Worm (Caenorhabditis elegans): ENCODE data around the gene B0286.1.

Gene B0286.1

ce11 chrII:4376295-4377172 lies 1.8 kb upstream of the B0286.1 start, which contains the start of gene ntl-2:
TSS of gene ntl-2 (minus strand) at chrII:4376465.
- TF ChIP-seq unc-62 (GFP tag; optimal IDR thresholded peaks at IDR 0.05), result no peak

ce11 chrII:4383306-4383705 lies 5.0 kb downstream of the B0286.1 start, which contains the start of gene fkh-6:
TSS of gene fkh-6 (minus strand) at chrII:4383406.
- no peak for TF ChIP-seq unc-62 (GFP tag; optimal IDR thresholded peaks at IDR 0.05)

ce11 chrII:4391072-4391471 lies 12.8 kb downstream of the B0286.1 start:
- no peak for TF ChIP-seq unc-62 (GFP tag; optimal IDR thresholded peaks at IDR 0.05)

DNA sequence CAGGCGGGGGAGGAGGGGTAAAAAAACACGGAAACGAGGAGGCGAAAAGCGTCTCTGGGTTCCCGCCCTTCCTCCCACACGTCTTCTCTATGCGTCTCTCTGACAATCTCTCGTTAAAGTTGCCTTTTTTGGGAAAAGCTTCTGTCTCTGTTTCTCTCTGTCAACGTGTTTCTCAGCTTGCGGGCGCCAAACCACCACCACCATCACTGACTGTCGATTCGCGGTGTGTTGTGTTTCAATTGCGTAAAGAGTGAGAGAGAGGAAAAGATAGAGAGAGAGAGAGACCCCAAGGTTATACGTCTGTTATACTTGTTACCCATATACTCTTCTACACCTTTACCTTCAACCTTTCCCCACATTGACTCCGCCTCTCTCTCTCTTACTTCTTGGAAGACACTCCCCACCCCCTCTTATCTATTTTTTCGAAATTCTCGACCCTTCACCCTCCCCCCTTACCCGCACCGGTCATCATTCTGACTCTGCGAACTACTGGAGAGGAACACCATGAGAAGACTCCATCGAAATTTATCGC lies 14.3 kb downstream of the B0286.1 start, which contains the start of gene mlt-7:
Gene mlt-7, plus strand, starts transcription at position 482 of the 532 bp plus-strand sequence.
- TF ChIP-seq unc-62 (GFP tag; optimal IDR thresholded peaks at IDR 0.05), result no peak

DNA sequence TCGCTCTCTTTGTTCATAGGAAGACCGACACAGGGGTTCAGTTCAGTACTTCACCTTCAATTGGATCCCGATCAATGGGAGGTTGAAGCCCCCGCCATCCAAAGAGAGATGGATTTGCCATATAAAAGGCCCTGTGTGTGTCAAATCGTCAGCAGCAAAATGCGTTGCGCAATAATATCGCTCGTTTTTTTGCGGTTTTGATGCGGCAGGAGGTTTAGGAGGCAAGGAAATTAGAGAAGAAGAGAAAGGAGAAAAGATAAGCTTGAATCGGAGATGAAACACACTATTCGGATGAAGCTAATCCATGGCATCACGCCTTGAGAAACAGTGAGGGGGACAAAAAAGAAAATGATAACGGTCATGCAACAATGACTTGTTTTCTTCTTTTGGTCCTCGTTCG lies 16.1 kb downstream of the B0286.1 start:
- TF ChIP-seq unc-62 (GFP tag; optimal IDR thresholded peaks at IDR 0.05), result no peak

DNA sequence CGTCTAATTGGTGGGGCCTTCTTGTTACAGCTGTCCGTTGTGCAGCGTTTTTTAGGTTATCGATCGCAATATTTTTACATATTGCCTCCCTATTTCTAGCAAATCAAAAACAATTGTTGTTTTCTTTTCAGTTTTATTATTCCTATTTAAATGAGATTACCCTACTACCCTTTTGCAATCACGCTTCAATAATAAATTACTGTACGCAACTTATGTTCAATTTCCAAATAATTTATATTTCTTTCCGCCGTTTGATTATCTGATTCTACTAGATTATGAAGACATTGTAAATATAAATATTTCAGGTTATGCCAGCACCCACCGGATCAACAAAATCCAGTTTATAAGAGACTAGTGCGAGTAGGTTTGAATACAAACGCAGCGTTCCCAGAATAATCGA lies 27.1 kb downstream of the B0286.1 start, which contains the start of gene ZK430.5:
Gene ZK430.5, plus strand, starts transcription at position 301 of the 400 bp plus-strand sequence.
- no peak for TF ChIP-seq unc-62 (GFP tag; optimal IDR thresholded peaks at IDR 0.05)

ce11 chrII:4409650-4410049 lies 31.4 kb downstream of the B0286.1 start:
- no peak for TF ChIP-seq unc-62 (GFP tag; optimal IDR thresholded peaks at IDR 0.05)

DNA sequence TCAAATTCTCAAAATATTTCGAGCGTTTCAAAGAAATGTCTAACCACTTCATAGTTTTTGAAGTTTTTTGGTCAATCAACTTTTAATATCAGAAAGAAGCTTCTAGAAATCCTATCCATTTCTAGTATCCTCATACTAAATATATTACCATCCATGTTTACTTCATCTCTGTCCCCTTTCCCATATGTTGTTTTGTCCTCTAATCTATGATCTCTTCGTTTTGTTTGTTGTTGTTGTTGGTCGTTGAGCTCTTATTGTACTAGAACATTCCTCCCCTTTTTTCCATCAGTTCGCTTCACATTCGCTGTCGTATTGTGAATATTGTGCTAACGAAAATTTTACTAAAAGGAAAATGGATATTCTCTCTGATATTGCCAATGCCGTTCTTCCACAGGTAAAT lies 39.0 kb downstream of the B0286.1 start, which contains the start of gene sod-5:
Gene sod-5, plus strand, starts transcription at position 301 of the 400 bp plus-strand sequence.
- TF ChIP-seq unc-62 (GFP tag; optimal IDR thresholded peaks at IDR 0.05), result no peak

- no peak for TF ChIP-seq unc-62 (GFP tag; optimal IDR thresholded peaks at IDR 0.05)
Observed at ce11 chrII:4419956-4420355, 41.7 kb downstream of the B0286.1 start, which contains the start of gene bpnt-1. TSS of gene bpnt-1 (plus strand) at chrII:4420256.

DNA sequence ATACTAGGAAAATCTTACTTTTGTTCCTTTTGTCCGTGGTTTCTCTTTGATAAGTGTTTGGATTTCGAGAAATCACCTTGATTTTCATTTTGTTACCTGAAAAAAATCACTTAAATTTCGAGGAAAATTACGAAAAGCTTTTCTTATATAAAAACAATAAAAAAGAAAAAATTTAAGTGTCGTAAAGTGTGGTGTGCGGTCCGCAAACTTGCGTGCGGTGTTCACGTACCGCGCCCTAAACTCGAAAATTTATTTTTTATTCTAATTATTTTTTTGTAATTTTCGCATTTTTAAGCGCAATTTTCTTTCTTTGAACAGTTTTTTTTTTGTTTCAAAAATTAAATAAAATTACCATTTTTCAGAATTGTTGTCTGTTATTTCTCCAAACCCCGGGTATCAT lies 46.5 kb downstream of the B0286.1 start, which contains the start of the genes dcaf-13 and toe-1:
Gene dcaf-13, minus strand, starts transcription at position 96 of the 400 bp plus-strand sequence.
Gene toe-1, plus strand, starts transcription at position 361 of the 400 bp plus-strand sequence.
- TF ChIP-seq unc-62 (GFP tag; optimal IDR thresholded peaks at IDR 0.05), result no peak

DNA sequence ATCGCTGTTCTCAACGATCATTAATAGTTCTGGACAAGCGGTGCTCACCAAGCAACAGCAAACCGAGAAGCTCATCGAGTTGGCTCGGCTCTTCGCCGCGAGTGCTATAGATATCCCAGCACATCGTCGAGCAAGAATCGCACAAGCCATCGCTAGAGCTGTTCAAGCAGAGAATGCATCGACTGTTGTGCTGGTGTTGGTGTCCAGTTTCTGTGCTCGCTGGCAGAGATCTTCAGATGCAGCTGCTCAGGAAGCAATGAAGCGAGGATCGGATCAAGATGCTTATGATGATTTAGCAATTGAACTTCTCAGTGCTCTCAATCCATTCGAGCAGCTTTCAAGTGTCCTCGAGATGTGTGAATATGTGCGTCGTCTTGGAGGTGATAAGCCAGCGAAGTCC lies 49.8 kb downstream of the B0286.1 start:
- no peak for TF ChIP-seq unc-62 (GFP tag; optimal IDR thresholded peaks at IDR 0.05)

DNA sequence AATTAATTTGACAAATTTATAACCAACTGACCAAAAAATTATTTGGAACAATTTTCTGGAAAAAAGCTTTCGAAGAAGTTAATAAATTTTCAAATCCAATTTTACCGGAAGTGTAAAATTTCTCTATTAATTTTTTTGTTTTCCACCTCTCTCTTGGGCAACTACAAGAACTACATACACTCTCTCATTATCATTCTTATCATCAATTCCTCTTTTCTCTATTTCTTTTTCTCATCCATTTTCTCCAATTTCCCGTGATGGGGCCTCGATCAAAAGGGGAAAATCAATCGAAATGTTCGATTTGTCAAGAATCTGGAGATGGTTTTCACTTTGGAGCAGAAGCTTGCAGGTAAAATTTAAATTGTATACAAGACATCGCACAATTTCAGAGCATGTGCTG lies 54.9 kb downstream of the B0286.1 start, which contains the start of gene nhr-109:
Gene nhr-109, plus strand, starts transcription at position 222 of the 400 bp plus-strand sequence.
- no peak for TF ChIP-seq unc-62 (GFP tag; optimal IDR thresholded peaks at IDR 0.05)

DNA sequence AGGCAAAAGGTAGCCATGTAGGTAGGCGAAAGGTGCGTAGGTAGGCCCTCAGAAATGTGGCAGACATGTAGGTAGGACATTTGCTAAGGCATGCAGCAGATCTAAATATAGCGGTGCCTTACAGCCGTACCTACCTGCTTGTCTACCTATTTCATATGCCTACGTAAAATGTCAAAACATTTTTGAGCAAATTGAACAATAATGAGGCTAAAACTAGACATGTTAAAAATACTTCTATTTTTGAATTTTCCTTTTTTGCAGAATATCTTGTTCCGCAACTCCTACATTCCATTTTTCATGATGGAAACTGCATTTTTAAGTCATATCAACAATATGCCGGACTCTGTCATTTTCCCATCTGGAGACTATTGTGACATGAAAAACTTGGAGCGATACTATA lies 56.0 kb downstream of the B0286.1 start:
- no peak for TF ChIP-seq unc-62 (GFP tag; optimal IDR thresholded peaks at IDR 0.05)

ce11 chrII:4435134-4435533 lies 56.8 kb downstream of the B0286.1 start, which contains the start of gene nhr-273:
TSS of gene nhr-273 (plus strand) at chrII:4435300.
- no peak for TF ChIP-seq unc-62 (GFP tag; optimal IDR thresholded peaks at IDR 0.05)

Measured in whole organism, dauer.